Worm (Caenorhabditis elegans) whole organism, early embryonic: ENCODE measurements around the gene rab-7.

ENCODE experiments used
- aly-1 ChIP-seq: sonication (generic microtip); optimal IDR thresholded peaks from 2 replicates; lab custom pipeline; 2016; ENCODE audit warnings: missing genetic modification characterization, missing compliant biosample characterization
- ama-1 ChIP-seq: fragments of 150-350 bp; optimal IDR thresholded peaks from 2 replicates; lab custom pipeline; 2014
- ceh-13 ChIP-seq: fragments of 200-800 bp; sonication (Bioruptor generic); optimal IDR thresholded peaks from 2 replicates; lab custom pipeline; 2018; ENCODE audit warnings: mild to moderate bottlenecking, missing genetic modification characterization, missing compliant biosample characterization
- ceh-36 ChIP-seq: sonication (generic microtip); optimal IDR thresholded peaks from 2 replicates; lab custom pipeline; 2016; ENCODE audit warnings: missing genetic modification characterization, inconsistent platforms, missing compliant biosample characterization
- ets-7 ChIP-seq: sonication (generic microtip); optimal IDR thresholded peaks from 2 replicates; lab custom pipeline; 2016; ENCODE audit warnings: missing genotype, missing genetic modification characterization, missing compliant biosample characterization
- flt-1 ChIP-seq: fragments of 200-800 bp; sonication (Bioruptor generic); IDR thresholded peaks from 2 replicates; pipeline ENCODE4 v1.3.6; 2022; ENCODE audit warnings: missing genetic modification characterization, missing compliant biosample characterization
- hmbx-1 ChIP-seq: sonication (generic microtip); optimal IDR thresholded peaks from 2 replicates; lab custom pipeline; 2016; ENCODE audit warnings: mild to moderate bottlenecking, missing genetic modification characterization, missing compliant biosample characterization
- hnd-1 ChIP-seq: sonication (generic microtip); optimal IDR thresholded peaks from 2 replicates; lab custom pipeline; 2016; ENCODE audit warnings: missing genetic modification characterization, missing compliant biosample characterization
- pes-1 ChIP-seq: fragments of 200-800 bp; sonication (Bioruptor generic); IDR thresholded peaks from 2 replicates; pipeline ENCODE4 v1.3.6; 2022; ENCODE audit warnings: missing genetic modification reagents, missing genetic modification characterization, missing compliant biosample characterization
- scrt-1 ChIP-seq: fragments of 200-800 bp; sonication (Bioruptor generic); IDR thresholded peaks from 2 replicates; pipeline ENCODE4 v1.3.6; 2022; ENCODE audit warnings: missing genetic modification characterization, missing compliant biosample characterization
- tbx-11 ChIP-seq: fragments of 200-800 bp; sonication (Bioruptor generic); IDR thresholded peaks from 2 replicates; pipeline ENCODE4 v1.3.6; 2022; ENCODE audit warnings: missing genetic modification characterization, missing compliant biosample characterization
- tbx-37 ChIP-seq: fragments of 200-800 bp; sonication (Bioruptor generic); conservative IDR thresholded peaks from 2 replicates; pipeline ENCODE4 v1.3.6; 2022; ENCODE audit warnings: missing genetic modification reagents, missing genetic modification characterization, missing compliant biosample characterization
- tra-4 ChIP-seq: sonication (generic microtip); optimal IDR thresholded peaks from 2 replicates; lab custom pipeline; 2017; ENCODE audit warnings: missing genetic modification characterization, missing compliant biosample characterization

ce11 chrII:11926501-11926900 is 40.2 kb downstream of the rab-7 start:
- TF ChIP-seq ama-1 (lab: Kevin White, UChicago) (no peak), ceh-36 (tag; lab: Kevin White, UChicago) (no peak), hnd-1 (no peak), aly-1 (tag; lab: Kevin White, UChicago) (no peak), hmbx-1 (tag; lab: Kevin White, UChicago) (no peak), tra-4 (tag; lab: Kevin White, UChicago) (no peak), flt-1 (GFP tag; lab: Robert Waterston, UW) (no peak), ceh-13 (GFP tag; lab: Kevin White, UChicago) (no peak), tbx-11 (GFP tag; lab: Robert Waterston, UW) (no peak), pes-1 (GFP tag; lab: Robert Waterston, UW) (no peak), scrt-1 (GFP tag; lab: Robert Waterston, UW) (no peak), tbx-37 (GFP tag; lab: Robert Waterston, UW) (no peak), ets-7 (tag; lab: Kevin White, UChicago) (no peak)
